4 fruit fly cellular contexts compared by ENCODE assay signal in genomic region chr3L:15632653-15633052, dm6.
TF ChIP-seq lines count a peak whose summit lies in the region.

No protein-coding gene starts in this region.

- no peak for TF ChIP-seq CTCF in whole organism, embryonic (GFP tag; optimal IDR thresholded peaks at IDR 0.05; lab: Kevin White, UChicago)

TF ChIP-seq in whole organism, adult, 20 proteins besides CTCF, POLR2A, EP300 and RAD21:
- TF ChIP-seq cnc (optimal IDR thresholded peaks at IDR 0.05; lab: Kevin White, UChicago) (no peak), CG11617 (GFP tag; optimal IDR thresholded peaks at IDR 0.05; lab: Kevin White, UChicago) (no peak), CG7101 (tag; optimal IDR thresholded peaks at IDR 0.05; lab: Kevin White, UChicago) (peak; percentile 5), CG33017 (tag; optimal IDR thresholded peaks at IDR 0.05; lab: Kevin White, UChicago) (no peak), tj (GFP tag; optimal IDR thresholded peaks at IDR 0.05; lab: Kevin White, UChicago) (no peak), CG5204 (GFP tag; optimal IDR thresholded peaks at IDR 0.05; lab: Kevin White, UChicago) (no peak), Crg-1 (GFP tag; optimal IDR thresholded peaks at IDR 0.05; lab: Kevin White, UChicago) (no peak), ovo (GFP tag; optimal IDR thresholded peaks at IDR 0.05; lab: Kevin White, UChicago) (no peak), Hr96 (GFP tag; optimal IDR thresholded peaks at IDR 0.05; lab: Kevin White, UChicago) (no peak), Mnt (GFP tag; optimal IDR thresholded peaks at IDR 0.05; lab: Kevin White, UChicago) (no peak), kay (GFP tag; lab: Kevin White, UChicago; ENCODE audit: borderline replicate concordance) (peak; percentile 23)

TF ChIP-seq in whole organism, embryonic, 481 proteins besides CTCF, POLR2A, EP300 and RAD21 (continues in another document):
- peak; percentile 2 for TF ChIP-seq CG6854 (GFP tag; optimal IDR thresholded peaks at IDR 0.05; lab: Kevin White, UChicago)
- no peak for TF ChIP-seq fd3F (GFP tag; optimal IDR thresholded peaks at IDR 0.05; lab: Kevin White, UChicago)
- no peak for TF ChIP-seq CG8281 (tag; optimal IDR thresholded peaks at IDR 0.05; lab: Kevin White, UChicago)
- no peak for TF ChIP-seq Elba2 (GFP tag; optimal IDR thresholded peaks at IDR 0.05; lab: Kevin White, UChicago)
- no peak for TF ChIP-seq slou (GFP tag; optimal IDR thresholded peaks at IDR 0.05; lab: Kevin White, UChicago)
- TF ChIP-seq CG17186 (GFP tag; optimal IDR thresholded peaks at IDR 0.05; lab: Kevin White, UChicago) = no peak
- TF ChIP-seq caup (GFP tag; optimal IDR thresholded peaks at IDR 0.05; lab: Kevin White, UChicago; ENCODE audit: severe bottlenecking) = peak; percentile 48
- no peak for TF ChIP-seq scrt (GFP tag; optimal IDR thresholded peaks at IDR 0.05; lab: Kevin White, UChicago)
- no peak for TF ChIP-seq nerfin-1 (tag; optimal IDR thresholded peaks at IDR 0.05; lab: Kevin White, UChicago)
- no peak for TF ChIP-seq CG17829 (tag; optimal IDR thresholded peaks at IDR 0.05; lab: Kevin White, UChicago)
- no peak for TF ChIP-seq insv (GFP tag; optimal IDR thresholded peaks at IDR 0.05; lab: Kevin White, UChicago)
- TF ChIP-seq cad (GFP tag; optimal IDR thresholded peaks at IDR 0.05; lab: Kevin White, UChicago) = no peak
- no peak for TF ChIP-seq CG4854 (GFP tag; optimal IDR thresholded peaks at IDR 0.05; lab: Kevin White, UChicago)
- TF ChIP-seq CG15269 (tag; optimal IDR thresholded peaks at IDR 0.05; lab: Kevin White, UChicago) = no peak
- TF ChIP-seq CG15479 (GFP tag; optimal IDR thresholded peaks at IDR 0.05; lab: Kevin White, UChicago) = no peak
- no peak for TF ChIP-seq Meics (GFP tag; optimal IDR thresholded peaks at IDR 0.05; lab: Kevin White, UChicago)
- no peak for TF ChIP-seq CoRest (tag; optimal IDR thresholded peaks at IDR 0.05; lab: Kevin White, UChicago)
- TF ChIP-seq CG7786 (GFP tag; optimal IDR thresholded peaks at IDR 0.05; lab: Kevin White, UChicago) = no peak
- no peak for TF ChIP-seq aop (GFP tag; IDR thresholded peaks at IDR 0.05; lab: Robert Waterston, UW)
- TF ChIP-seq vnd (GFP tag; IDR thresholded peaks at IDR 0.05; lab: Robert Waterston, UW; ENCODE audit: partially characterized antibody) = no peak
- no peak for TF ChIP-seq Ets97D (GFP tag; optimal IDR thresholded peaks at IDR 0.05; lab: Kevin White, UChicago)
- TF ChIP-seq vvl (GFP tag; IDR thresholded peaks at IDR 0.05; lab: Robert Waterston, UW) = no peak
- TF ChIP-seq nerfin-2 (GFP tag; IDR thresholded peaks at IDR 0.05; lab: Robert Waterston, UW; ENCODE audit: partially characterized antibody) = no peak
- TF ChIP-seq CG11723 (GFP tag; optimal IDR thresholded peaks at IDR 0.05; lab: Kevin White, UChicago) = no peak
- no peak for TF ChIP-seq CG1602 (GFP tag; optimal IDR thresholded peaks at IDR 0.05; lab: Kevin White, UChicago)
- TF ChIP-seq bcd (GFP tag; optimal IDR thresholded peaks at IDR 0.05; lab: Kevin White, UChicago) = no peak
- no peak for TF ChIP-seq abd-A (tag; optimal IDR thresholded peaks at IDR 0.05; lab: Kevin White, UChicago)
- peak; percentile 24 for TF ChIP-seq wek (GFP tag; optimal IDR thresholded peaks at IDR 0.05; lab: Kevin White, UChicago)

TF ChIP-seq in whole organism, prepupa, 60 proteins besides CTCF, POLR2A, EP300 and RAD21:
- TF ChIP-seq OdsH (GFP tag; optimal IDR thresholded peaks at IDR 0.05; lab: Kevin White, UChicago) (no peak), CG15336 (GFP tag; IDR thresholded peaks at IDR 0.05; lab: Robert Waterston, UW) (no peak), Sox102F (GFP tag; optimal IDR thresholded peaks at IDR 0.05; lab: Kevin White, UChicago) (peak; percentile 31), Eip78C (GFP tag; lab: Kevin White, UChicago) (peak; percentile 72), CG6808 (GFP tag; optimal IDR thresholded peaks at IDR 0.05; lab: Kevin White, UChicago) (peak; percentile 18), esn (GFP tag; optimal IDR thresholded peaks at IDR 0.05; lab: Kevin White, UChicago) (peak; percentile 16), Hr39 (GFP tag; optimal IDR thresholded peaks at IDR 0.05; lab: Kevin White, UChicago) (no peak), svp (GFP tag; lab: Kevin White, UChicago) (peak; percentile 52), CG9139 (GFP tag; optimal IDR thresholded peaks at IDR 0.05; lab: Kevin White, UChicago) (peak; percentile 23), CG11762 (GFP tag; optimal IDR thresholded peaks at IDR 0.05; lab: Kevin White, UChicago; ENCODE audit: insufficient read depth) (no peak), Met (GFP tag; optimal IDR thresholded peaks at IDR 0.05; lab: Kevin White, UChicago) (peak; percentile 9), Gug (GFP tag; IDR thresholded peaks at IDR 0.05; lab: Robert Waterston, UW) (no peak), achi (GFP tag; optimal IDR thresholded peaks at IDR 0.05; lab: Kevin White, UChicago) (peak; percentile 4), ss (GFP tag; optimal IDR thresholded peaks at IDR 0.05; lab: Kevin White, UChicago) (peak in 1 of 2 experiments; percentile 23), pdm3 (GFP tag; optimal IDR thresholded peaks at IDR 0.05; lab: Kevin White, UChicago) (no peak), CG6792 (GFP tag; optimal IDR thresholded peaks at IDR 0.05; lab: Kevin White, UChicago) (peak; percentile 2), Sox14 (GFP tag; optimal IDR thresholded peaks at IDR 0.05; lab: Kevin White, UChicago) (no peak), dac (GFP tag; optimal IDR thresholded peaks at IDR 0.05; lab: Kevin White, UChicago) (no peak), CG32006 (GFP tag; optimal IDR thresholded peaks at IDR 0.05; lab: Kevin White, UChicago) (no peak), CG8632 (GFP tag; optimal IDR thresholded peaks at IDR 0.05; lab: Kevin White, UChicago) (peak; percentile 33), fkh (GFP tag; optimal IDR thresholded peaks at IDR 0.05; lab: Kevin White, UChicago) (peak; percentile 73), eg (GFP tag; IDR thresholded peaks at IDR 0.05; lab: Robert Waterston, UW) (no peak), CG6854 (GFP tag; optimal IDR thresholded peaks at IDR 0.05; lab: Kevin White, UChicago) (peak; percentile 16), Lpt (GFP tag; optimal IDR thresholded peaks at IDR 0.05; lab: Kevin White, UChicago) (no peak)
TF ChIP-seq in whole organism, prepupa: peak in this region for 13.

TF ChIP-seq in whole organism, wandering third instar larva, 38 proteins besides CTCF, POLR2A, EP300 and RAD21:
- TF ChIP-seq Sp1 (GFP tag; optimal IDR thresholded peaks at IDR 0.05; lab: Kevin White, UChicago) = peak; percentile 13
- TF ChIP-seq br (GFP tag; optimal IDR thresholded peaks at IDR 0.05; lab: Kevin White, UChicago) = peak; percentile 32
- peak; percentile 14 for TF ChIP-seq rgr (GFP tag; optimal IDR thresholded peaks at IDR 0.05; lab: Kevin White, UChicago)
- no peak for TF ChIP-seq fru (GFP tag; optimal IDR thresholded peaks at IDR 0.05; lab: Kevin White, UChicago)
